Fruit fly (Drosophila melanogaster) Kc167 (cell line): ENCODE measurements around the gene CG10338.

Source experiments
- h ChIP-seq: fragments of >200 bp; optimal IDR thresholded peaks from 3 replicates; lab custom pipeline; 2018; ENCODE audit warnings: missing external identifiers
- ttk ChIP-seq: sonication (Bioruptor generic); optimal IDR thresholded peaks from 2 replicates; lab custom pipeline; 2017; ENCODE audit warnings: missing external identifiers

DNA sequence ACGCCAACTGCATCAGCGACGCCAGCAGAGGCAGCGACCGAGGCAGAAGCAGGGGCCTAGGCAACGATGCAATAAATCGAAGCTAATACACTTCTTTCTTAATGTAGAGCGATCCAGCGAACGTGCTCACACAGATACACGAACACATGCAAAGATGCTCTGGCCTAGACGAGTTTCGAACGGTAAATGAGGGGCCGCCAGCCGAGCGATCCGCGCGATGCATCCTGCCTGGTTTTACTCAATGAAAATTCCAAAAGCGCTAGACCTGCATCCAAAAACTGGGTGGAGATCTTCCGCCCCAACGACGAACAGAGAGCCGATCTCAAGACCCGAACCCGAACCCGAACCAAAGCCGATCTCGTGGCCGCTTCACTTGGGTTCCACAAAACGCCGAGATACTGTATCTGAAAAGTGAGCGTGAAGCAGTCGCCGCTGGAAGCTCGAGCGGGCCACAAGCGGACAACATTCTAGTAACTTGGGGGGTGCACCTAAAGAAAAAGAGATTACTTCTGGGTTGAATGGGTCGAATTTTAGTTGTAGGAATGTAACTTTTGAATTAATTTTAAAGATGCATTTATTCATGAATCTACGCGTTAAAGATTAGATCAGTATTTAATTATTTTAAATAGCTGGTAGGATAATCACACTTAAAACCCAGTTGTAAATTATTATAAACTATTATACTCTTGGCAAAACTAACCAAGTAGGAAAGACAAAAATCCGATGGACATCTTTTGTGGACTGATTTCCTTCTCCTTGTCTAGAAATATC lies 37.5 kb downstream of the CG10338 start:
- TF ChIP-seq h (lab: Kevin White, UChicago) = no peak
- TF ChIP-seq ttk (lab: Kevin White, UChicago) = no peak
